Worm (Caenorhabditis elegans) whole organism, L2 larva: ENCODE results near the gene C16C8.12.
"Not testable (repeated sequence)": the region's sequence is repeated elsewhere in the genome, so short reads cannot be mapped to it uniquely, and the experiment has no call there.

Experiments used
- C34F6.9 ChIP-seq: fragments of 150-350 bp; optimal IDR thresholded peaks from 2 replicates; lab custom pipeline; 2014; ENCODE audit warnings: missing biosample characterization, missing genetic modification characterization
- F13H6.1 ChIP-seq: sonication (generic microtip); optimal IDR thresholded peaks from 2 replicates; lab custom pipeline; 2016; ENCODE audit warnings: missing genetic modification characterization, missing compliant biosample characterization
- R02D3.7 ChIP-seq: fragments of 150-350 bp; optimal IDR thresholded peaks from 2 replicates; lab custom pipeline; 2014; ENCODE audit warnings: missing biosample characterization, missing genetic modification characterization
- alr-1 ChIP-seq: fragments of 150-350 bp; optimal IDR thresholded peaks from 2 replicates; lab custom pipeline; 2014; ENCODE audit warnings: missing biosample characterization, missing genetic modification characterization
- aly-2 ChIP-seq: fragments of 150-350 bp; optimal IDR thresholded peaks from 2 replicates; lab custom pipeline; 2014; ENCODE audit warnings: missing biosample characterization, missing genetic modification characterization
- blmp-1 ChIP-seq: sonication (generic microtip); optimal IDR thresholded peaks from 2 replicates; lab custom pipeline; 2017; ENCODE audit warnings: missing genetic modification characterization, mild to moderate bottlenecking, missing compliant biosample characterization, antibody characterized with exemption, moderate library complexity; ENCODE audit not compliant: insufficient read depth
- ceh-16 ChIP-seq: fragments of 150-350 bp; optimal IDR thresholded peaks from 2 replicates; lab custom pipeline; 2014; ENCODE audit warnings: missing biosample characterization, missing genetic modification characterization
- ceh-82 ChIP-seq: fragments of 150-350 bp; optimal IDR thresholded peaks from 2 replicates; lab custom pipeline; 2014; ENCODE audit warnings: missing biosample characterization, missing genetic modification characterization
- dmd-4 ChIP-seq: sonication (generic microtip); optimal IDR thresholded peaks from 2 replicates; lab custom pipeline; 2017; ENCODE audit warnings: missing biosample characterization, missing genetic modification characterization
- egl-27 ChIP-seq: sonication (generic microtip); optimal IDR thresholded peaks from 3 replicates; lab custom pipeline; 2017; ENCODE audit warnings: missing biosample characterization, missing genetic modification reagents, missing genetic modification characterization
- fos-1 ChIP-seq: fragments of 150-350 bp; optimal IDR thresholded peaks from 2 replicates; lab custom pipeline; 2014; ENCODE audit warnings: missing biosample characterization, missing genetic modification characterization
- gmeb-1 ChIP-seq: fragments of 150-350 bp; optimal IDR thresholded peaks from 2 replicates; lab custom pipeline; 2014; ENCODE audit warnings: missing biosample characterization, missing genetic modification characterization
- lin-11 ChIP-seq: fragments of 150-350 bp; sonication (generic microtip); optimal IDR thresholded peaks from 2 replicates; lab custom pipeline; 2014; ENCODE audit warnings: missing biosample characterization, missing genetic modification characterization, inconsistent platforms, mixed read lengths
- lin-13 ChIP-seq: fragments of 150-350 bp; optimal IDR thresholded peaks from 2 replicates; lab custom pipeline; 2014; ENCODE audit warnings: missing biosample characterization, missing genetic modification reagents, missing genetic modification characterization
- lin-39 ChIP-seq: fragments of 150-350 bp; optimal IDR thresholded peaks from 2 replicates; lab custom pipeline; 2014; ENCODE audit warnings: missing biosample characterization, missing genetic modification reagents, missing genetic modification characterization
- mab-5 ChIP-seq: fragments of 150-350 bp; optimal IDR thresholded peaks from 2 replicates; lab custom pipeline; 2014; ENCODE audit warnings: missing biosample characterization, missing genetic modification characterization
- mdl-1 ChIP-seq, 2 experiments: fragments of 150-350 bp in 1 of 2; sonication (generic microtip) in 1 of 2; optimal IDR thresholded peaks; 2 replicates each; lab custom pipeline; 2017; ENCODE audit warnings: missing biosample characterization in 2 of 2, missing genetic modification characterization in 2 of 2
- nhr-10 ChIP-seq: sonication (generic microtip); optimal IDR thresholded peaks from 2 replicates; lab custom pipeline; 2017; ENCODE audit warnings: missing biosample characterization, missing genetic modification characterization
- nhr-11 ChIP-seq: fragments of 150-350 bp; optimal IDR thresholded peaks from 2 replicates; lab custom pipeline; 2014; ENCODE audit warnings: missing biosample characterization, missing genetic modification characterization
- nhr-12 ChIP-seq: fragments of 150-350 bp; optimal IDR thresholded peaks from 2 replicates; lab custom pipeline; 2014; ENCODE audit warnings: missing biosample characterization, missing genetic modification characterization
- nhr-129 ChIP-seq: fragments of 150-350 bp; optimal IDR thresholded peaks from 2 replicates; lab custom pipeline; 2014; ENCODE audit warnings: missing biosample characterization, missing genetic modification characterization
- nhr-21 ChIP-seq: fragments of 150-350 bp; optimal IDR thresholded peaks from 2 replicates; lab custom pipeline; 2014; ENCODE audit warnings: missing biosample characterization, missing genetic modification characterization
- nhr-23 ChIP-seq: fragments of 150-350 bp; optimal IDR thresholded peaks from 2 replicates; lab custom pipeline; 2014; ENCODE audit warnings: missing biosample characterization, missing genetic modification reagents, missing genetic modification characterization
- nhr-25 ChIP-seq: fragments of 150-350 bp; sonication (generic microtip); optimal IDR thresholded peaks from 3 replicates; lab custom pipeline; 2014; ENCODE audit warnings: missing biosample characterization, missing genetic modification characterization
- nhr-6 ChIP-seq: fragments of 150-350 bp; optimal IDR thresholded peaks from 2 replicates; lab custom pipeline; 2014; ENCODE audit warnings: missing biosample characterization, missing genetic modification characterization
- nhr-77 ChIP-seq: fragments of 150-350 bp; optimal IDR thresholded peaks from 2 replicates; lab custom pipeline; 2014; ENCODE audit warnings: missing biosample characterization, missing genetic modification characterization
- peb-1 ChIP-seq: fragments of 150-350 bp; optimal IDR thresholded peaks from 2 replicates; lab custom pipeline; 2014; ENCODE audit warnings: missing biosample characterization, missing genetic modification characterization
- sem-4 ChIP-seq: fragments of 150-350 bp; optimal IDR thresholded peaks from 2 replicates; lab custom pipeline; 2014; ENCODE audit warnings: missing biosample characterization, missing genetic modification reagents, missing genetic modification characterization
- skn-1 ChIP-seq: sonication (generic microtip); optimal IDR thresholded peaks from 2 replicates; lab custom pipeline; 2017; ENCODE audit warnings: missing biosample characterization, missing genetic modification characterization
- sma-3 ChIP-seq: sonication (generic microtip); optimal IDR thresholded peaks from 2 replicates; lab custom pipeline; 2016; ENCODE audit warnings: missing genetic modification reagents, missing genetic modification characterization, missing compliant biosample characterization
- sma-9 ChIP-seq, 2 experiments: fragments of 150-350 bp in 1 of 2; sonication (generic microtip) in 1 of 2; optimal IDR thresholded peaks; 2 replicates each; lab custom pipeline; 2014 to 2016; ENCODE audit warnings: missing genetic modification characterization in 2 of 2, mild to moderate bottlenecking in 1 of 2, missing biosample characterization in 1 of 2, missing compliant biosample characterization in 1 of 2, missing genetic modification reagents in 1 of 2, moderate library complexity in 1 of 2
- snpc-4 ChIP-seq: fragments of 150-350 bp; optimal IDR thresholded peaks from 2 replicates; lab custom pipeline; 2014; ENCODE audit warnings: missing biosample characterization, missing genetic modification characterization
- unc-39 ChIP-seq: fragments of 150-350 bp; optimal IDR thresholded peaks from 2 replicates; lab custom pipeline; 2014; ENCODE audit warnings: missing biosample characterization, missing genetic modification characterization
- unc-62 ChIP-seq: fragments of 150-350 bp; optimal IDR thresholded peaks from 2 replicates; lab custom pipeline; 2014; ENCODE audit warnings: missing biosample characterization, missing genetic modification reagents, missing genetic modification characterization
- zag-1 ChIP-seq: fragments of 150-350 bp; optimal IDR thresholded peaks from 2 replicates; lab custom pipeline; 2014; ENCODE audit warnings: missing biosample characterization, missing genetic modification characterization
- ztf-4 ChIP-seq: fragments of 150-350 bp; optimal IDR thresholded peaks from 2 replicates; lab custom pipeline; 2014; ENCODE audit warnings: missing biosample characterization, missing genetic modification characterization

C16C8.12 gene

DNA sequence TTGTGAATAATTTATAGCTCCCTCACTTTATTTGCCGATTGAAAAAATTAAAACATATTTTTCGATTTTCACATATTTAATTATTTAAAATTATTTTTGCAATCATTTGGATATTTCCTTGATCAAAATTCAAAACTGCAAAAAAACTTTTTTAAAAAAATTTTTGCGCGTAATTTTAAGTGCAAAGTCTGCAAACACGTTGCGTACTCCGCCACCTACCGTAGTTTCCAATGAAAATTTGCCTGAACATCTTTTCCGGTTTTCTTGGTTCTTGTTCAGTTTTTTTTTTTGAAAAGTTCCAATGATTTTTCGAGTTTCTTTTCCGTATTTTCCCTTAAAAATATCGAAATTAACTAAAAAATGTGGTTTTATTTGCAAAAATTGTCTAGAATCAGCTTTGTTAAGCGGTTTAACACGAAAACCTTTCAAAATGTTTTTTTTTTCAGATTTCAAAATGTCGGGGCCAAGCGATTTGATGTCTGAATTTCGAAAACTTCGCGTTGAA, 3.7 kb upstream of the C16C8.12 start, which contains the start of gene C16C8.25:
Gene C16C8.25, plus strand, starts transcription at position 455 of the 505 bp plus-strand sequence.
- TF ChIP-seq ceh-16 (tag; lab: Kevin White, UChicago), result no peak
- no peak for TF ChIP-seq sma-3 (GFP tag; lab: Kevin White, UChicago)
- no peak for TF ChIP-seq sma-9 (GFP tag; optimal IDR thresholded peaks at IDR 0.05; lab: Kevin White, UChicago)
- no peak for TF ChIP-seq sma-9 (tag; optimal IDR thresholded peaks at IDR 0.05; lab: Kevin White, UChicago)
- no peak for TF ChIP-seq egl-27 (tag; lab: Kevin White, UChicago)
- no peak for TF ChIP-seq blmp-1 (tag; lab: Kevin White, UChicago)
- no peak for TF ChIP-seq nhr-25
- no peak for TF ChIP-seq nhr-23 (tag; lab: Kevin White, UChicago)
- no peak for TF ChIP-seq F13H6.1

ce11 chrII:3449514-3449913, 3.0 kb upstream of the C16C8.12 start, which contains the start of gene C16C8.14:
Gene C16C8.14, plus strand, starts transcription at chrII:3449814.
- TF ChIP-seq dmd-4 (tag; lab: Kevin White, UChicago); nhr-25; zag-1: not testable (repeated sequence)
- TF ChIP-seq, all 48 proteins: peak for 0; not testable (repeated sequence) for 48

DNA sequence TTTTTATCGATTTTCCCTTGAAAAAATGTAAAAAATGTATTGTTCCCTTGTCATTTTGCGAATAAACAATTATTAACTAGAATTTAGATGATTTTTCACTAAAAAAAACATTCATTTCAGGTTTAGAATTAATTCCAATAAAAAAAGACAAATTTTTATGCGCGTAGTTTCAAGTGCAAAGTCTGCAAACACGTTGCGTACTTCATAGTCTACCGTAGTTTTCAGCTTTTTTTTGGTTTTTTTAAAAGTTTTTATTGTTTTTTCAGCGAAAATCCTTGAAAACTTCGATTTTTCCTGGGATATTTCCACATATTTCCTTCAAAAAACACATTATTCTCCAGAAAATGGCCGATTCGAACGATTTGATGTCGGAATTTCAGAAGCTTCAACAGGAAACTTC, 1.0 kb downstream of the C16C8.12 start, which contains the start of gene C16C8.11:
Gene C16C8.11, plus strand, starts transcription at position 188 of the 400 bp plus-strand sequence.
- no peak for TF ChIP-seq ceh-82 (tag; lab: Kevin White, UChicago)
- no peak for TF ChIP-seq lin-39 (tag; lab: Kevin White, UChicago)
- no peak for TF ChIP-seq blmp-1 (tag; lab: Kevin White, UChicago)
- no peak for TF ChIP-seq sem-4 (tag; lab: Kevin White, UChicago)
- no peak for TF ChIP-seq lin-11 (tag; lab: Kevin White, UChicago)

DNA sequence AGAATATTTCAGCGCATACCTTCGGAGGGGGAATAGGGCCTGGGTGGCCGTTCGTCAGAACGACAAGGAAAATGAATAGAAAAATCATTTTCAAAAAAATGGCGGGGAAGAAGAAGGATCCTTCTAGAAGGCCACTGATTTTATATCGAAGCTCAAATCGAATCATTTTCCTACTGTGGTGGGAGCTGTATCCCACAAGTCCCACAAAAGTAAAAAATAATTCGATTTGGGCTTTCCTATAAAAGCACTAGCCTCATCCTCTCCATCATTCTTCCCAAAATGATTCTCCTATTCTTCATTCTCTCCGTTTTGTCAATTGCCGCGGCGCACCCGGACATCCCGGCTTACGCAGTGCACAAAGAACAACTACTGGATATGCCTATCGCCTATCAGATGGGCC, 5.7 kb downstream of the C16C8.12 start, which contains the start of the genes C16C8.26 and C16C8.19:
Gene C16C8.26, minus strand, starts transcription at position 101 of the 400 bp plus-strand sequence.
Gene C16C8.19, plus strand, starts transcription at position 279 of the 400 bp plus-strand sequence.
- TF ChIP-seq mdl-1 (tag; optimal IDR thresholded peaks at IDR 0.05; lab: Kevin White, UChicago) (no peak), ceh-82 (tag; lab: Kevin White, UChicago) (no peak), sem-4 (tag; lab: Kevin White, UChicago) (no peak), dmd-4 (tag; lab: Kevin White, UChicago) (no peak), mab-5 (tag; lab: Kevin White, UChicago) (no peak), snpc-4 (tag; lab: Kevin White, UChicago) (no peak), ceh-16 (tag; lab: Kevin White, UChicago) (no peak), R02D3.7 (no peak), aly-2 (no peak), nhr-129 (tag; lab: Kevin White, UChicago) (no peak), F13H6.1 (no peak), alr-1 (tag; lab: Kevin White, UChicago) (no peak), nhr-77 (tag; lab: Kevin White, UChicago) (no peak), nhr-11 (no peak)

DNA sequence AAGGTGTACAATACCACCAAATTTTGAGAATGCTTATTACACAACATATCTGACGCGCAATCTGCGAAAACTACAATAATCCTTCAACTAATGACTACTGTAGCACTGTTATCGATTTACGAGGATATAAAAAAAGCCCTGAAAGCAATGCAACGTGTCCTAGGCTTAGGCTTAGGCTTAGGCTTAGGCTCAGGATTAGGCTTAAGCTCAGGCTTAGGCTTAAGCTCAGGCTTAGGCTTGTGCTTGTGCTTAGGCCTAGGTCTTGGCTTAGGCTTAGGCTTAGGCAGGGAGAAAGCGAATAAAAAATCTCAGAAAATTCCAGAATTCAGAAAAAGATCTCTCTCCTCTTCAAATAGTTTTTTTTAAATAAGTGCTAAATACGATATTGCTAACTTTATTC, 6.7 kb downstream of the C16C8.12 start:
- TF ChIP-seq nhr-12 (tag; lab: Kevin White, UChicago) (no peak), lin-13 (GFP tag; lab: Kevin White, UChicago) (no peak), C34F6.9 (no peak), lin-11 (tag; lab: Kevin White, UChicago) (no peak), ceh-82 (tag; lab: Kevin White, UChicago) (no peak), dmd-4 (tag; lab: Kevin White, UChicago) (no peak), mab-5 (tag; lab: Kevin White, UChicago) (no peak)
- TF ChIP-seq, all 48 proteins: peak for 0

- TF ChIP-seq nhr-10 (tag; lab: Kevin White, UChicago) (no peak), fos-1 (no peak)
- TF ChIP-seq, all 48 proteins: peak for 0
These were observed 7.5 kb downstream of the C16C8.12 start, which contains the start of gene C16C8.7 for ce11 chrII:3460048-3460447. Gene C16C8.7, minus strand, starts transcription at chrII:3460148.

DNA sequence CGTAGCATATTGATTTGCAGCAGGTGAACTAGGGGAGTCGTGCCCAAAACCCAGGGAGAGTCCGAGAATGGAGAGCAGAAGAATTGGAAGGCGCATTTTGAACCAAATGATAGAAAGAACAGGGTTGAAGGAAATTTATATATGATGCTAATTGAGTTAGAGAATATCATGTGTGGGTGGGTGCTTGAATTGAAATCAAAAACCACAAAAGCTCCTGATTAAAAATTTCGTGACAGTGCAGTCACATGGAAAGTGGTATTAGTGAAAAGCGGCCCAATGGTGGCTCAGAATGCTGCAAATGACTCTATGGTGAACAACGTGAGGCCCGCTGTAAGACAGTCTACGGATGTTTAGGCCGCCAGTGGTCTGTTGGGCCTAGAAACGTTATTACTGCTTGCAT, 9.1 kb downstream of the C16C8.12 start, which contains the start of gene C16C8.8:
Gene C16C8.8, minus strand, starts transcription at position 101 of the 400 bp plus-strand sequence.
- no peak for TF ChIP-seq lin-13 (GFP tag; lab: Kevin White, UChicago)
- TF ChIP-seq fos-1, result no peak
- TF ChIP-seq unc-62 (GFP tag; lab: Kevin White, UChicago), result no peak
- TF ChIP-seq sem-4 (tag; lab: Kevin White, UChicago), result no peak
- no peak for TF ChIP-seq peb-1 (tag; lab: Kevin White, UChicago)
- no peak for TF ChIP-seq mdl-1 (tag; optimal IDR thresholded peaks at IDR 0.05; lab: Kevin White, UChicago)
- TF ChIP-seq ztf-4 (tag; lab: Kevin White, UChicago), result no peak
- no peak for TF ChIP-seq gmeb-1
- no peak for TF ChIP-seq skn-1 (tag; lab: Kevin White, UChicago)
- TF ChIP-seq C34F6.9, result no peak
- TF ChIP-seq R02D3.7, result no peak
- no peak for TF ChIP-seq nhr-6 (tag; lab: Kevin White, UChicago)
- no peak for TF ChIP-seq ceh-82 (tag; lab: Kevin White, UChicago)
- TF ChIP-seq nhr-21 (tag; lab: Kevin White, UChicago), result no peak
- TF ChIP-seq unc-39, result no peak
